Worm (Caenorhabditis elegans): ENCODE data around the gene lgc-47.

lgc-47 gene

ce11 chrX:9850258-9850657, 42.8 kb upstream of the lgc-47 start, which contains the start of gene lec-8:
Gene lec-8 (plus strand): TSS chrX:9850571.
- TF ChIP-seq vab-15 (tag; optimal IDR thresholded peaks at IDR 0.05) (no peak), nhr-85 (tag) (no peak), ceh-82 (tag; optimal IDR thresholded peaks at IDR 0.05) (no peak), elt-2 (tag; optimal IDR thresholded peaks at IDR 0.05) (peak; percentile 22), lir-3 (tag; optimal IDR thresholded peaks at IDR 0.05; ENCODE audit: poor library complexity) (no peak)

DNA sequence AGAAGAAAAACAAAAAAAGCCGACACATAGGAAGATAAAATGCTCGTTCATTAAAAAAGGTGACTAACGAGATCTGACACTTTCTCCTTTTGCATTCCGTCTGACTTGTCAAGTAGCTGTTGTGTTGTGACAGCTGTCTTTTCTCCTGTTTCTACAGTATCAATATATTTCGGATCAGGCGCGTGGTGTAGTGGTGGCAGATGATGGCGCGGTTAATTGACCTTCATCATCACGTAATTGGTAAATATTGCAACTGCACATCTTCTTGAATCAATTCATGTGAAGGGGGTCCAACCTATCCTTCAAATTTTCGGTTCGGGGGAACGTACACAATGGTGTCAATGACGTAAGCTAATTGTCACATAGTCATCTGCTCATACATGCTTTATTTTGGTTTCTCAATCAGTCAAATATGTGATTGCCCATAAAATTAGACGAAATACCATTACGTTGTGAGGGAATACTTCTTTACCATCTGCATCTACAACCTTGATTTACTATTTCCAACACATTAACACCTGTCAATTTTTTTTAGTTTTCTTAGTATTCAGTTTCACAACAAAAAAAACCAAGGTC, 40.8 kb upstream of the lgc-47 start:
- no peak for TF ChIP-seq nhr-28 (tag; optimal IDR thresholded peaks at IDR 0.05)
- TF ChIP-seq fkh-10 (GFP tag; optimal IDR thresholded peaks at IDR 0.05): no peak
- no peak for TF ChIP-seq ets-5 (GFP tag; IDR thresholded peaks at IDR 0.05)
- no peak for TF ChIP-seq irx-1 (tag; optimal IDR thresholded peaks at IDR 0.05)
- no peak for TF ChIP-seq elt-2 (tag; optimal IDR thresholded peaks at IDR 0.05)
- TF ChIP-seq efl-3 (GFP tag; optimal IDR thresholded peaks at IDR 0.05): no peak
- no peak for TF ChIP-seq pax-3 (tag; optimal IDR thresholded peaks at IDR 0.05)
- TF ChIP-seq snpc-4 (tag; optimal IDR thresholded peaks at IDR 0.05): no peak
- TF ChIP-seq blmp-1 (tag; optimal IDR thresholded peaks at IDR 0.05): peak; percentile 45
- no peak for TF ChIP-seq unc-130 (tag; optimal IDR thresholded peaks at IDR 0.05)
- TF ChIP-seq ama-1 (optimal IDR thresholded peaks at IDR 0.05): no peak
- TF ChIP-seq vab-15 (tag; optimal IDR thresholded peaks at IDR 0.05): peak; percentile 92

DNA sequence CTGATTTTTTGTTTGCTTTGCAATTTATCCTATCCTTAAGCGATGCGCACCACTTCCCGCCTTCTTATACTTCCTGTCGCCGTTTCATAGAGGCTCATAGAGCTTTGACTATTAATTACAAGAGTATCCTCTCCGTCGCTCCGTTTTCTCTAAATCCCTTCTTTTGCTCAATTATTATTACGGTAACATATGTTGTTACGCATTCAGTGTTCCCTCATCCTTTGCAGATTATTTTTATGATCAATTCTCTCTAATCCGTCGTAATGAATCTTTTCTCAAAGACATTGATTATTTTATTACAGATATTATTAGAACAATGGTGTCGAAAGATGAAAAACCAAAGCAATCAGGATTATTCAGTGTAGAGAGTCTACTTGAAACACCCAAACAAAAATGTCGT, 39.5 kb upstream of the lgc-47 start, which contains the start of gene vab-15:
Gene vab-15 (plus strand): TSS at position 301 of the 400 bp plus-strand sequence.
- TF ChIP-seq unc-98 (GFP tag; IDR thresholded peaks at IDR 0.05) (no peak), tbx-2 (tag; optimal IDR thresholded peaks at IDR 0.05) (no peak), dsc-1 (tag; optimal IDR thresholded peaks at IDR 0.05) (no peak), rnt-1 (tag; optimal IDR thresholded peaks at IDR 0.05) (no peak), lir-3 (tag; optimal IDR thresholded peaks at IDR 0.05; ENCODE audit: poor library complexity) (no peak), mef-2 (tag; optimal IDR thresholded peaks at IDR 0.05) (no peak), mdl-1 (tag; optimal IDR thresholded peaks at IDR 0.05) (no peak), zag-1 (tag; optimal IDR thresholded peaks at IDR 0.05) (no peak), xbp-1 (tag; optimal IDR thresholded peaks at IDR 0.05) (no peak)

DNA sequence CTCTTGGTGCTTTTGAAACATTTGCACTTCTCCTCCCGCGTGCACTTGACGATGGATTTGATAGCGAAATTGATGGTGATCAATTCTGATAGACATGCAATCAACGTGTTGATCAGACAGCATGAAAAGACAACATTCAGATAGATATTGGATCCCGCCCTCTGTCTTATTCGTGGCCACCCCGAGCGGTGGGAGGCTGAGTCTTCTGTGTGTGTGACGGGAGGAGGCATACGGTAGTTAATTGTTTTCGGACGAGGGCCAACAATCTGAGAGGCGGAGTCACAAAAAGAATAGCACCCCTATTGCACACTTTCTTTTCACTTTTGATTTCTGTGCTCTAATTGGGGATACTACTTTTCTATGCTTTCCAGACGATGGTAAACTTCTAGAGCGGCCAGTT, 38.5 kb upstream of the lgc-47 start:
- TF ChIP-seq nhr-77 (tag; optimal IDR thresholded peaks at IDR 0.05) (no peak), lin-14 (GFP tag; optimal IDR thresholded peaks at IDR 0.05) (peak; percentile 36), blmp-1 (tag; optimal IDR thresholded peaks at IDR 0.05) (no peak), nhr-19 (GFP tag; conservative IDR thresholded peaks at IDR 0.05) (0 out of 2 replicates have a peak, but pooled peaks have one; percentile 11), vab-15 (tag; optimal IDR thresholded peaks at IDR 0.05) (peak; percentile 99), nhr-71 (tag; optimal IDR thresholded peaks at IDR 0.05) (peak; percentile 24), elt-2 (tag; optimal IDR thresholded peaks at IDR 0.05) (no peak), lin-13 (GFP tag; optimal IDR thresholded peaks at IDR 0.05) (no peak), rnt-1 (tag; optimal IDR thresholded peaks at IDR 0.05) (peak; percentile 67), lsy-2 (tag; optimal IDR thresholded peaks at IDR 0.05) (peak; percentile 30 to 74)

ce11 chrX:9843568-9843967, 36.1 kb upstream of the lgc-47 start:
- TF ChIP-seq nhr-12 (tag; optimal IDR thresholded peaks at IDR 0.05): no peak
- TF ChIP-seq ceh-88 (GFP tag; IDR thresholded peaks at IDR 0.05): no peak
- TF ChIP-seq unc-86 (tag; optimal IDR thresholded peaks at IDR 0.05): no peak
- no peak for TF ChIP-seq nhr-77 (tag; optimal IDR thresholded peaks at IDR 0.05)
- no peak for TF ChIP-seq ces-1 (GFP tag; optimal IDR thresholded peaks at IDR 0.05)
- no peak for TF ChIP-seq pag-3 (tag; optimal IDR thresholded peaks at IDR 0.05; ENCODE audit: borderline replicate concordance, insufficient read depth)
- no peak for TF ChIP-seq ceh-8 (GFP tag; optimal IDR thresholded peaks at IDR 0.05)
- TF ChIP-seq pax-3 (tag; optimal IDR thresholded peaks at IDR 0.05): no peak
- TF ChIP-seq lin-14 (GFP tag; optimal IDR thresholded peaks at IDR 0.05): peak; percentile 7
- no peak for TF ChIP-seq lin-15B (tag; optimal IDR thresholded peaks at IDR 0.05)
- TF ChIP-seq rnt-1 (tag; optimal IDR thresholded peaks at IDR 0.05): peak; percentile 46
- TF ChIP-seq unc-98 (GFP tag; IDR thresholded peaks at IDR 0.05): no peak
- TF ChIP-seq nhr-76 (tag; optimal IDR thresholded peaks at IDR 0.05): no peak

All from whole organism, L1 larva.